Fruit fly (Drosophila melanogaster): ENCODE data around the gene CG3330.

CG3330 gene

dm6 chr3R:27292159-27292880, 38.4 kb downstream of the CG3330 start, which contains the start of gene CG3348 (continued):
- peak; percentile 38 for TF ChIP-seq Atf-2 (GFP tag; optimal IDR thresholded peaks at IDR 0.05)
- TF ChIP-seq CG12299 (tag; optimal IDR thresholded peaks at IDR 0.05) = peak; percentile 30
- no peak for TF ChIP-seq fd64A (GFP tag; optimal IDR thresholded peaks at IDR 0.05)
- no peak for TF ChIP-seq CG8089 (GFP tag; optimal IDR thresholded peaks at IDR 0.05)
- TF ChIP-seq ems (GFP tag; optimal IDR thresholded peaks at IDR 0.05) = peak; percentile 72
- TF ChIP-seq dimm (GFP tag; IDR thresholded peaks at IDR 0.05) = no peak
- TF ChIP-seq ftz-f1 (GFP tag; optimal IDR thresholded peaks at IDR 0.05) = peak; percentile 13
- 0 out of 2 replicates have a peak, but pooled peaks have one; percentile 30 for TF ChIP-seq stc (GFP tag; IDR thresholded peaks at IDR 0.05)
- no peak for TF ChIP-seq en (GFP tag; optimal IDR thresholded peaks at IDR 0.05)
- TF ChIP-seq gt (GFP tag; IDR thresholded peaks at IDR 0.05) = no peak
- peak; percentile 43 for TF ChIP-seq CG17829 (tag; optimal IDR thresholded peaks at IDR 0.05)
- TF ChIP-seq knrl (GFP tag; IDR thresholded peaks at IDR 0.05; ENCODE audit: partially characterized antibody) = no peak
- TF ChIP-seq CG4328 (GFP tag; optimal IDR thresholded peaks at IDR 0.05) = peak; percentile 15
- TF ChIP-seq CG2875 (GFP tag; optimal IDR thresholded peaks at IDR 0.05) = no peak
- 0 out of 2 replicates have a peak, but pooled peaks have one; percentile 8 for TF ChIP-seq Dref (GFP tag; IDR thresholded peaks at IDR 0.05)
- TF ChIP-seq CG9727 (GFP tag; optimal IDR thresholded peaks at IDR 0.05) = peak; percentile 84
- TF ChIP-seq usp (GFP tag; optimal IDR thresholded peaks at IDR 0.05) = no peak
- peak; percentile 37 for TF ChIP-seq CG30431 (GFP tag; optimal IDR thresholded peaks at IDR 0.05)
- no peak for TF ChIP-seq vnd (GFP tag; IDR thresholded peaks at IDR 0.05; ENCODE audit: partially characterized antibody)
- TF ChIP-seq CG12659 (GFP tag; optimal IDR thresholded peaks at IDR 0.05) = peak; percentile 54
- peak in 1 of 2 experiments; percentile 69 for TF ChIP-seq bsh (GFP tag; optimal IDR thresholded peaks at IDR 0.05)
- TF ChIP-seq CG3726 (GFP tag; IDR thresholded peaks at IDR 0.05) = no peak
- peak; percentile 75 for TF ChIP-seq tgo (GFP tag; IDR thresholded peaks at IDR 0.05)
- TF ChIP-seq CG13624 (GFP tag; optimal IDR thresholded peaks at IDR 0.05) = peak; percentile 82
- peak; percentile 15 for TF ChIP-seq CG11398 (GFP tag; optimal IDR thresholded peaks at IDR 0.05)
- 0 out of 2 replicates have a peak, but pooled peaks have one; percentile 16 for TF ChIP-seq wor (GFP tag; IDR thresholded peaks at IDR 0.05)
- no peak for TF ChIP-seq maf-S (GFP tag; optimal IDR thresholded peaks at IDR 0.05)
- peak; percentile 65; the same call in 2 of the 3 replicates for TF ChIP-seq ci (GFP tag; IDR thresholded peaks at IDR 0.05)
- no peak for TF ChIP-seq Dad (GFP tag; optimal IDR thresholded peaks at IDR 0.05)
- peak; percentile 10 for TF ChIP-seq CG9876 (GFP tag; optimal IDR thresholded peaks at IDR 0.05)
- peak; percentile 54 for TF ChIP-seq CG7928 (GFP tag; optimal IDR thresholded peaks at IDR 0.05)
- peak; percentile 27; the same call in 1 of the 2 replicates for TF ChIP-seq CG6272 (GFP tag; IDR thresholded peaks at IDR 0.05)
- peak in 1 of 2 experiments; percentile 1 for TF ChIP-seq Eip74EF (GFP tag; optimal IDR thresholded peaks at IDR 0.05)
- no peak for TF ChIP-seq sima (GFP tag; optimal IDR thresholded peaks at IDR 0.05)
- TF ChIP-seq ap (GFP tag; IDR thresholded peaks at IDR 0.05) = no peak
- TF ChIP-seq Sry-β (GFP tag; optimal IDR thresholded peaks at IDR 0.05) = no peak
- TF ChIP-seq ato (GFP tag; IDR thresholded peaks at IDR 0.05; ENCODE audit: partially characterized antibody) = no peak
- no peak for TF ChIP-seq CG10565 (GFP tag; optimal IDR thresholded peaks at IDR 0.05)
- peak; percentile 87 for TF ChIP-seq sens (GFP tag)
- peak; percentile 56 for TF ChIP-seq CG33213 (GFP tag; optimal IDR thresholded peaks at IDR 0.05)
- peak; percentile 90 for TF ChIP-seq CG10147 (GFP tag; optimal IDR thresholded peaks at IDR 0.05)
- no peak for TF ChIP-seq CkIIα-i1 (GFP tag; IDR thresholded peaks at IDR 0.05)
- TF ChIP-seq CG7271 (tag; optimal IDR thresholded peaks at IDR 0.05) = peak; percentile 23
- TF ChIP-seq mirr (GFP tag; optimal IDR thresholded peaks at IDR 0.05) = no peak
- TF ChIP-seq br (optimal IDR thresholded peaks at IDR 0.05) = no peak
- TF ChIP-seq CG6254 (GFP tag; optimal IDR thresholded peaks at IDR 0.05) = no peak
- peak; percentile 71 for TF ChIP-seq CG18619 (GFP tag; optimal IDR thresholded peaks at IDR 0.05)
- peak; percentile 27 for TF ChIP-seq Nf-YB (GFP tag; optimal IDR thresholded peaks at IDR 0.05)
- no peak for TF ChIP-seq YL-1 (GFP tag; optimal IDR thresholded peaks at IDR 0.05)
- no peak for TF ChIP-seq CG4282 (GFP tag; optimal IDR thresholded peaks at IDR 0.05)

Data from whole organism, embryonic.